Fruit fly (Drosophila melanogaster): ENCODE measurements around the gene Actn3.

DNA sequence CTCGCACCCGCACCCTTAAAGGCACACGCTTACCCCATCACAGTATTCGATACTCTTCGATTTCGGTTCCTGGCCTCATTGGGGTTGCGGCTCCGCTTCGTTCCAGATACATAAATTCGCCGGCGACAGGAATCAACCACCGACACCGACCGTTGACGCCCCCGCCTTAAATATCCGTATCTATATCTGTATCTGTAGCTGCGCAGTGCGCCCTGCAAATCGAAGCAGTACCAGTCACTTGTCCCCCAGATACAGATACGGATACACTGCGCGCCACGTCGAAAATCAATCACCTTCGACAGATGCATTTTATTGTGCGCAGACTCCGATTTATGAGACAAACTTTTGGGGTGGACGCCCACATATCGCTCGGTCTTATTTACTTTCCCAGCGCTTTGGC, 5.0 kb downstream of the Actn3 start:
- TF ChIP-seq CG8478 (optimal IDR thresholded peaks at IDR 0.05) (no peak), CTCF (optimal IDR thresholded peaks at IDR 0.05) (no peak)

Measured in S2 (cell line).